Fruit fly (Drosophila melanogaster) whole organism, embryonic: ENCODE results near the gene Hasp.

ENCODE experiments used
- Atf3 ChIP-seq: fragments of 200-800 bp; sonication (Bioruptor generic); optimal IDR thresholded peaks from 3 replicates; lab custom pipeline; 2016; ENCODE audit warnings: missing biosample characterization, missing genetic modification characterization
- Atf6 ChIP-seq: fragments of 200-800 bp; sonication (Bioruptor generic); IDR thresholded peaks from 2 replicates; pipeline ENCODE4 v1.3.6; 2022; ENCODE audit warnings: missing biosample characterization, missing genetic modification characterization
- BtbVII ChIP-seq: fragments of 200-800 bp; sonication (Bioruptor generic); optimal IDR thresholded peaks from 3 replicates; lab custom pipeline; 2017; ENCODE audit warnings: missing biosample characterization, mild to moderate bottlenecking, missing genetic modification characterization
- Bteb2 ChIP-seq: fragments of 200-800 bp; sonication (Bioruptor generic); optimal IDR thresholded peaks from 2 replicates; lab custom pipeline; 2016; ENCODE audit warnings: missing biosample characterization, missing genetic modification characterization
- C15 ChIP-seq: fragments of 200-800 bp; sonication (Bioruptor generic); IDR thresholded peaks from 3 replicates; pipeline ENCODE4 v1.3.6; 2022; ENCODE audit warnings: missing biosample characterization, missing genetic modification characterization
- CG10321 ChIP-seq: fragments of 200-800 bp; sonication (Bioruptor generic); IDR thresholded peaks from 2 replicates; pipeline ENCODE4 v1.3.6; 2022; ENCODE audit warnings: missing biosample characterization, missing genetic modification characterization
- CG11456 ChIP-seq: fragments of 200-800 bp; sonication (Bioruptor generic); IDR thresholded peaks from 3 replicates; pipeline ENCODE4 v1.3.6; 2022; ENCODE audit warnings: missing biosample characterization, missing genetic modification characterization
- CG12155 ChIP-seq: fragments of 200-800 bp; sonication (Bioruptor generic); optimal IDR thresholded peaks from 3 replicates; lab custom pipeline; 2016; ENCODE audit warnings: missing biosample characterization, missing genetic modification characterization
- CG12236 ChIP-seq: fragments of 200-800 bp; sonication (Bioruptor generic); optimal IDR thresholded peaks from 2 replicates; lab custom pipeline; 2016; ENCODE audit warnings: missing biosample characterization, missing genetic modification characterization
- CG1233 ChIP-seq: fragments of 200-800 bp; sonication (Bioruptor generic); optimal IDR thresholded peaks from 4 replicates; lab custom pipeline; 2018; ENCODE audit warnings: missing biosample characterization, mild to moderate bottlenecking, missing genetic modification characterization
- CG12659 ChIP-seq: fragments of 200-800 bp; sonication (Bioruptor generic); optimal IDR thresholded peaks from 3 replicates; lab custom pipeline; 2017; ENCODE audit warnings: mild to moderate bottlenecking, missing biosample characterization, missing genetic modification reagents, missing genetic modification characterization
- CG13424 ChIP-seq: fragments of 200-800 bp; sonication (Bioruptor generic); optimal IDR thresholded peaks from 2 replicates; lab custom pipeline; 2019; ENCODE audit warnings: missing biosample characterization, mild to moderate bottlenecking, missing genetic modification characterization, moderate library complexity
- CG14441 ChIP-seq: fragments of 200-800 bp; sonication (Bioruptor generic); IDR thresholded peaks from 2 replicates; pipeline ENCODE4 v1.3.6; 2022; ENCODE audit warnings: missing biosample characterization, missing genetic modification characterization
- CG14667 ChIP-seq: fragments of 200-800 bp; sonication (Bioruptor generic); IDR thresholded peaks from 2 replicates; pipeline ENCODE4 v1.3.6; 2022; ENCODE audit warnings: missing biosample characterization, missing genetic modification characterization
- CG15479 ChIP-seq: fragments of 200-800 bp; sonication (Bioruptor generic); optimal IDR thresholded peaks from 3 replicates; lab custom pipeline; 2019; ENCODE audit warnings: missing biosample characterization, mild to moderate bottlenecking, missing genetic modification characterization, moderate library complexity
- CG17385 ChIP-seq: fragments of 200-800 bp; sonication (Bioruptor generic); optimal IDR thresholded peaks from 3 replicates; lab custom pipeline; 2018; ENCODE audit warnings: missing biosample characterization, mild to moderate bottlenecking, missing genetic modification characterization
- CG17568 ChIP-seq: fragments of 200-800 bp; sonication (Bioruptor generic); optimal IDR thresholded peaks from 2 replicates; lab custom pipeline; 2018; ENCODE audit warnings: missing biosample characterization, mild to moderate bottlenecking, missing genetic modification characterization, moderate library complexity
- CG1832 ChIP-seq: fragments of 200-800 bp; sonication (Bioruptor generic); optimal IDR thresholded peaks from 2 replicates; lab custom pipeline; 2017; ENCODE audit warnings: missing biosample characterization, mild to moderate bottlenecking, missing genetic modification characterization, inconsistent platforms
- CG18764 ChIP-seq: fragments of 200-800 bp; sonication (Bioruptor generic); optimal IDR thresholded peaks from 3 replicates; lab custom pipeline; 2016; ENCODE audit warnings: missing biosample characterization, missing genetic modification characterization
- CG2712 ChIP-seq: fragments of 200-800 bp; optimal IDR thresholded peaks from 3 replicates; lab custom pipeline; 2019; ENCODE audit warnings: missing biosample characterization, mild to moderate bottlenecking, missing genetic modification characterization, moderate library complexity
- CG30020 ChIP-seq: fragments of 200-800 bp; optimal IDR thresholded peaks from 2 replicates; lab custom pipeline; 2019; ENCODE audit warnings: missing biosample characterization, mild to moderate bottlenecking, missing genetic modification characterization, moderate library complexity
- CG30431 ChIP-seq: fragments of 200-800 bp; sonication (Bioruptor generic); optimal IDR thresholded peaks from 2 replicates; lab custom pipeline; 2017; ENCODE audit warnings: missing biosample characterization, missing genetic modification characterization
- CG31388 ChIP-seq: fragments of 200-800 bp; sonication (Bioruptor generic); optimal IDR thresholded peaks from 2 replicates; lab custom pipeline; 2016; ENCODE audit warnings: missing biosample characterization, missing genetic modification characterization
- CG34376 ChIP-seq: fragments of 200-800 bp; sonication (Bioruptor generic); optimal IDR thresholded peaks from 2 replicates; lab custom pipeline; 2018; ENCODE audit warnings: missing biosample characterization, mild to moderate bottlenecking, missing genetic modification characterization
- CG3995 ChIP-seq: fragments of 200-800 bp; sonication (Bioruptor generic); optimal IDR thresholded peaks from 3 replicates; lab custom pipeline; 2016; ENCODE audit warnings: missing biosample characterization, missing genetic modification characterization
- CG4360 ChIP-seq: fragments of 200-800 bp; sonication (Bioruptor generic); IDR thresholded peaks from 2 replicates; pipeline ENCODE4 v1.3.6; 2022; ENCODE audit warnings: missing biosample characterization, missing genetic modification characterization
- CG4424 ChIP-seq: fragments of 200-800 bp; sonication (Bioruptor generic); optimal IDR thresholded peaks from 3 replicates; lab custom pipeline; 2016; ENCODE audit warnings: missing biosample characterization, missing genetic modification characterization
- CG4707 ChIP-seq: fragments of 200-800 bp; sonication (Bioruptor generic); optimal IDR thresholded peaks from 2 replicates; lab custom pipeline; 2018; ENCODE audit warnings: missing biosample characterization, mild to moderate bottlenecking, missing genetic modification characterization, moderate library complexity
- CG4730 ChIP-seq: fragments of 200-800 bp; sonication (Bioruptor generic); IDR thresholded peaks from 2 replicates; pipeline ENCODE4 v1.3.6; 2022; ENCODE audit warnings: missing biosample characterization, missing genetic modification characterization
- CG8359 ChIP-seq: fragments of 200-800 bp; sonication (Bioruptor generic); optimal IDR thresholded peaks from 2 replicates; lab custom pipeline; 2017; ENCODE audit warnings: missing biosample characterization, mild to moderate bottlenecking, missing genetic modification characterization, borderline replicate concordance
- CG9727 ChIP-seq: fragments of 200-800 bp; sonication (Bioruptor generic); optimal IDR thresholded peaks from 3 replicates; lab custom pipeline; 2017; ENCODE audit warnings: missing biosample characterization, mild to moderate bottlenecking, missing genetic modification characterization
- Hey ChIP-seq: fragments of 200-800 bp; sonication (Bioruptor generic); optimal IDR thresholded peaks from 3 replicates; lab custom pipeline; 2018; ENCODE audit warnings: missing biosample characterization, mild to moderate bottlenecking, missing genetic modification characterization
- Hr51 ChIP-seq, 2 experiments: fragments of 200-800 bp; sonication (Bioruptor generic); optimal IDR thresholded peaks; 2 replicates in 1 of 2; 3 replicates in 1 of 2; lab custom pipeline; 2016 to 2018; ENCODE audit warnings: missing biosample characterization in 2 of 2, missing genetic modification characterization in 2 of 2, mild to moderate bottlenecking in 1 of 2, moderate library complexity in 1 of 2
- MBD-R2 ChIP-seq: fragments of 200-800 bp; sonication (Bioruptor generic); IDR thresholded peaks from 2 replicates; pipeline ENCODE4 v1.3.6; 2022; ENCODE audit warnings: missing biosample characterization, missing genetic modification characterization
- NC2α ChIP-seq: fragments of 200-800 bp; sonication (Bioruptor generic); optimal IDR thresholded peaks from 2 replicates; lab custom pipeline; 2016; ENCODE audit warnings: missing biosample characterization, missing genetic modification characterization
- Nf-YB ChIP-seq: fragments of 200-800 bp; sonication (Bioruptor generic); optimal IDR thresholded peaks from 3 replicates; lab custom pipeline; 2019; ENCODE audit warnings: missing biosample characterization, mild to moderate bottlenecking, missing genetic modification characterization, moderate library complexity
- Side ChIP-seq: fragments of 200-800 bp; sonication (Bioruptor generic); optimal IDR thresholded peaks from 2 replicates; lab custom pipeline; 2016; ENCODE audit warnings: missing biosample characterization, missing genetic modification characterization
- Sry-β ChIP-seq: fragments of 200-800 bp; sonication (Bioruptor generic); optimal IDR thresholded peaks from 2 replicates; lab custom pipeline; 2018; ENCODE audit warnings: missing biosample characterization, mild to moderate bottlenecking, missing genetic modification characterization, moderate library complexity
- Ssrp ChIP-seq: fragments of 200-800 bp; sonication (Bioruptor generic); optimal IDR thresholded peaks from 2 replicates; lab custom pipeline; 2018; ENCODE audit warnings: missing biosample characterization, mild to moderate bottlenecking, missing genetic modification characterization, moderate library complexity
- btn ChIP-seq: fragments of 200-800 bp; sonication (Bioruptor generic); optimal IDR thresholded peaks from 2 replicates; lab custom pipeline; 2016; ENCODE audit warnings: missing biosample characterization, missing genetic modification characterization
- crol ChIP-seq: fragments of 200-800 bp; sonication (Bioruptor generic); IDR thresholded peaks from 2 replicates; pipeline ENCODE4 v1.3.6; 2022; ENCODE audit warnings: missing biosample characterization, missing genetic modification characterization
- dm ChIP-seq: fragments of 200-800 bp; sonication (Bioruptor generic); optimal IDR thresholded peaks from 3 replicates; lab custom pipeline; 2016; ENCODE audit warnings: missing biosample characterization, missing genetic modification characterization
- dysf ChIP-seq: fragments of 200-800 bp; sonication (Bioruptor generic); IDR thresholded peaks from 3 replicates; pipeline ENCODE4 v1.3.6; 2022; ENCODE audit warnings: missing biosample characterization, missing genetic modification characterization
- esg ChIP-seq: fragments of 200-800 bp; sonication (Bioruptor generic); conservative IDR thresholded peaks from 2 replicates; pipeline ENCODE4 v1.3.6; 2022; ENCODE audit warnings: missing biosample characterization, missing genetic modification characterization
- her ChIP-seq: fragments of 200-800 bp; sonication (Bioruptor generic); optimal IDR thresholded peaks from 2 replicates; lab custom pipeline; 2016; ENCODE audit warnings: missing biosample characterization, missing genetic modification characterization
- klu ChIP-seq: fragments of 200-800 bp; sonication (Bioruptor generic); IDR thresholded peaks from 2 replicates; pipeline ENCODE4 v1.3.6; 2022; ENCODE audit warnings: missing biosample characterization, missing genetic modification characterization
- lola ChIP-seq, 3 experiments: fragments of >200 bp in 2 of 3; fragments of 200-800 bp in 1 of 3; sonication (Bioruptor generic) in 1 of 3; optimal IDR thresholded peaks; 2 replicates each; lab custom pipeline; 2017 to 2019; ENCODE audit warnings: missing biosample characterization in 3 of 3, missing genetic modification characterization in 3 of 3, mild to moderate bottlenecking in 1 of 3, moderate library complexity in 1 of 3
- odd ChIP-seq: fragments of 200-800 bp; sonication (Bioruptor generic); optimal IDR thresholded peaks from 2 replicates; lab custom pipeline; 2017; ENCODE audit warnings: missing biosample characterization, mild to moderate bottlenecking, missing genetic modification characterization
- onecut ChIP-seq: fragments of 200-800 bp; sonication (Bioruptor generic); IDR thresholded peaks from 2 replicates; pipeline ENCODE4 v1.3.6; 2022; ENCODE audit warnings: missing biosample characterization, missing genetic modification characterization
- psq ChIP-seq: fragments of 200-800 bp; sonication (Bioruptor generic); optimal IDR thresholded peaks from 2 replicates; lab custom pipeline; 2017; ENCODE audit warnings: missing biosample characterization, missing genetic modification characterization
- sqz ChIP-seq: fragments of 200-800 bp; sonication (Bioruptor generic); optimal IDR thresholded peaks from 3 replicates; lab custom pipeline; 2018; ENCODE audit warnings: missing biosample characterization, mild to moderate bottlenecking, missing genetic modification characterization
- vvl ChIP-seq: fragments of 200-800 bp; sonication (Bioruptor generic); IDR thresholded peaks from 2 replicates; pipeline ENCODE4 v1.3.6; 2022; ENCODE audit warnings: missing biosample characterization, missing genetic modification characterization

Gene Hasp

DNA sequence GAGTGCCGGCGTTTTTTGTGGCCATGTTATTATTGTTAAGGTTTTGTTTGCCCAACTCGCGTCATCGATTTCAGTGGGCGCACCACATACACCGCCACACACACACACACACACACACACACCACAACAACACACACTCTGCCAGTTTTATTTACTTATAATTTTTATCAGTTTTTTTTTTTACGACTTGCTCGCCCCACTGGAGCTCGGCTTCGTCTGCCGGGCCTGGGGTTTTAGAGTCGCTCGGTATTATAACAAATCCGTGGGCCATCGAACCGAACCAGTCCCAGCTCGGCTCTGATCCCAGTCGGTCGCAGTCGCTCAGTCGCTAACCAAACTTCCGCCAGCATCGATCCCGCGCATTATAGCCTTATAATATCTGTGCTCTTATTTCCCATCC, 32.4 kb upstream of the Hasp start (continued):
- TF ChIP-seq CG12236 (GFP tag; lab: Kevin White, UChicago) (no peak), dysf (GFP tag; lab: Robert Waterston, UW) (0 out of 3 replicates have a peak, but pooled peaks have one; percentile 23), CG14441 (GFP tag; lab: Robert Waterston, UW) (0 out of 2 replicates have a peak, but pooled peaks have one; percentile 6), CG10321 (no peak), Hr51 (GFP tag; optimal IDR thresholded peaks at IDR 0.05; lab: Kevin White, UChicago) (no peak), CG30431 (no peak), crol (GFP tag; lab: Robert Waterston, UW) (no peak), CG9727 (GFP tag; lab: Kevin White, UChicago) (no peak), dm (GFP tag; lab: Kevin White, UChicago) (no peak), CG2712 (tag; lab: Kevin White, UChicago) (no peak), Atf6 (peak; percentile 42; the same call in 1 of the 2 replicates), Bteb2 (GFP tag; lab: Kevin White, UChicago) (no peak), CG11456 (GFP tag; lab: Robert Waterston, UW) (no peak), CG17385 (GFP tag; lab: Kevin White, UChicago) (no peak), CG14667 (GFP tag; lab: Robert Waterston, UW) (no peak), odd (GFP tag; lab: Kevin White, UChicago) (peak; percentile 23), C15 (GFP tag; lab: Robert Waterston, UW) (0 out of 3 replicates have a peak, but pooled peaks have one; percentile 36), btn (GFP tag; lab: Kevin White, UChicago) (no peak), lola (GFP tag; optimal IDR thresholded peaks at IDR 0.05; lab: Kevin White, UChicago) (no peak), CG4360 (GFP tag; lab: Robert Waterston, UW) (peak; percentile 47), CG17568 (GFP tag; lab: Kevin White, UChicago) (no peak), klu (GFP tag; lab: Robert Waterston, UW) (no peak), CG4730 (no peak), Atf3 (GFP tag; lab: Kevin White, UChicago) (no peak), her (no peak), CG4424 (GFP tag; lab: Kevin White, UChicago) (no peak), CG12155 (GFP tag; lab: Kevin White, UChicago) (no peak), Sry-β (GFP tag; lab: Kevin White, UChicago) (no peak), NC2α (GFP tag; lab: Kevin White, UChicago) (no peak), CG1233 (GFP tag; lab: Kevin White, UChicago) (no peak), MBD-R2 (no peak), CG12659 (GFP tag; lab: Kevin White, UChicago) (no peak), CG31388 (GFP tag; lab: Kevin White, UChicago) (no peak), esg (no peak), CG34376 (peak; percentile 92), CG4707 (GFP tag; lab: Kevin White, UChicago) (no peak), Hey (no peak), onecut (no peak; the same call in 1 of the 2 replicates), CG18764 (no peak), Nf-YB (GFP tag; lab: Kevin White, UChicago) (peak; percentile 49), Side (GFP tag; lab: Kevin White, UChicago) (peak; percentile 31), vvl (GFP tag; lab: Robert Waterston, UW) (peak; percentile 69; the same call in 1 of the 2 replicates), BtbVII (GFP tag; lab: Kevin White, UChicago) (peak; percentile 56), psq (no peak), sqz (GFP tag; lab: Kevin White, UChicago) (peak; percentile 93), CG3995 (GFP tag; lab: Kevin White, UChicago) (no peak), CG8359 (GFP tag; lab: Kevin White, UChicago) (no peak), CG30020 (no peak), CG15479 (no peak), Ssrp (tag; lab: Kevin White, UChicago) (no peak), CG13424 (tag; lab: Kevin White, UChicago) (no peak), CG1832 (GFP tag; lab: Kevin White, UChicago) (no peak)
